Worm (Caenorhabditis elegans): ENCODE measurements around the gene gcy-11.
A peak's percentile ranks its signal among the peaks of the same experiment; 100 is the strongest.

The gcy-11 gene

DNA sequence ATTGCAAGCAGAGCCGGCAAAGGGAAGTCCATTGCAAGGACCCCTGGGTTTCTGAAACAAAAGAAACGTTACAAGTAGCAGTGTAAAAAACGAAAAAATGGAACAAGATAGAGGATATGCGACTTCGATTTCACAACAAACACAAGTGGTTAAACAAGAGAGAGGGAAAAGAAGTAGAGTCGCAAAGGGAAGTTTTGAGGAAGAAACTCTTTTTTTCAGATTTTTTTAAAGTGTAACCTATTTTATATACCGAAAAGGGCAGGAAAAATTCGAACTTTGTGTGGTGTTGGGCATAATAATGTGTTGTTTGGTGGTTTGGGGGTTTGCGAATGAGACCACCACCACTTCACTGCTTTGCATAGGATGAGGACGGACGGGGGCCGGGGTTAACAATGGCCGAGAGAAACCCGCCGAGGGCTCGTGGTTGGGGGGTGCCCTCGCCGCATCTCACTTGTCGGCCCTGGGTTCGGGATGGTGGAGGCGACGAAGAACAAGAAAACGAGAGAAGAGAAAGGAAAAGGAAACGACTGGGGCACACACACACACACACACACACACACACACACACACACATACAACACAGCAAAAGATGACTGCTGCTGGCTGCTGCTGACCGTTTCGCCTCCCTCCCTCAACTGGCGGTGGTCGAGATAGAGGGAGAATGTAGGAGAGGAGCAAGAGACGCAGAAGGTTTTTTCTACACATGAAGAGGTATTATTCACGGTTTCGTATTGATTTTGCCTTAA is 25.0 kb downstream of the gcy-11 start, which contains the start of gene ptrn-1:
ptrn-1 (minus strand) TSS at position 51 of the 746 bp plus-strand sequence.
- TF ChIP-seq hnd-1 (tag; optimal IDR thresholded peaks at IDR 0.05): no peak
- no peak for TF ChIP-seq hmbx-1 (tag; optimal IDR thresholded peaks at IDR 0.05)
- TF ChIP-seq ceh-13 (GFP tag; optimal IDR thresholded peaks at IDR 0.05): peak; percentile 23
- TF ChIP-seq pes-1 (GFP tag; IDR thresholded peaks at IDR 0.05): peak; percentile 17; the same call in 1 of the 2 replicates
- no peak for TF ChIP-seq tra-4 (tag; optimal IDR thresholded peaks at IDR 0.05)
- no peak for TF ChIP-seq ama-1 (optimal IDR thresholded peaks at IDR 0.05)
- TF ChIP-seq ets-7 (tag; optimal IDR thresholded peaks at IDR 0.05): peak; percentile 6
- no peak for TF ChIP-seq sea-1 (GFP tag; conservative IDR thresholded peaks at IDR 0.05)
- peak; percentile 53 for TF ChIP-seq B0310.2 (tag; optimal IDR thresholded peaks at IDR 0.05)
- no peak for TF ChIP-seq ceh-36 (tag; optimal IDR thresholded peaks at IDR 0.05)
- TF ChIP-seq F13C5.2 (tag; optimal IDR thresholded peaks at IDR 0.05): peak; percentile 65
- peak; percentile 79 for TF ChIP-seq aly-1 (tag; optimal IDR thresholded peaks at IDR 0.05)
- 0 out of 2 replicates have a peak, but pooled peaks have one; percentile 27 for TF ChIP-seq tbx-11 (GFP tag; IDR thresholded peaks at IDR 0.05)
- TF ChIP-seq scrt-1 (GFP tag; IDR thresholded peaks at IDR 0.05): no peak
- peak; percentile 95 for TF ChIP-seq hmg-4 (GFP tag; optimal IDR thresholded peaks at IDR 0.05)
- peak; percentile 24; the same call in 1 of the 2 replicates for TF ChIP-seq flt-1 (GFP tag; IDR thresholded peaks at IDR 0.05)
- TF ChIP-seq tbx-37 (GFP tag; conservative IDR thresholded peaks at IDR 0.05): no peak

DNA sequence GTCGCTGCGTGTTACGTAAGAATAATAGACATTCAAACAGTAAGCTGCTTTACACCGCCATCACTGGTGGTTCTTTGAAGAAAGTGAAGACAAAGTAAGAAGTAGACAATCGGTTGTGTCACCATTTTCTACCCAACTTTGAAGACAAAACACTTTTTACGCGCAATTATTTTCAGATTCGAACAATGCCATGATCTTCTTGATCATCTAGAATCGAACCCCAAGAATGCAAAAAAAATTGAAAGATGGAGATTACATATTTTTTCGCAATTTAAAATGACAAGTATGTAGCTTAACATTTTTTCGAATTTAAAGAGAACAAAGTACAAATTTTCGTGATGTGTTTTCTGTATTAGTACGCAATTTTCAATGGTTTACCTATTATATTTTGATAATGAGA is 34.5 kb downstream of the gcy-11 start, which contains the start of gene F35B3.4:
F35B3.4 (minus strand) TSS at position 101 of the 400 bp plus-strand sequence.
- no peak for TF ChIP-seq hmg-4 (GFP tag; optimal IDR thresholded peaks at IDR 0.05)
- TF ChIP-seq B0310.2 (tag; optimal IDR thresholded peaks at IDR 0.05): no peak
- TF ChIP-seq hnd-1 (tag; optimal IDR thresholded peaks at IDR 0.05): no peak
- no peak for TF ChIP-seq ets-7 (tag; optimal IDR thresholded peaks at IDR 0.05)
- TF ChIP-seq tbx-37 (GFP tag; conservative IDR thresholded peaks at IDR 0.05): no peak
- no peak for TF ChIP-seq sea-1 (GFP tag; conservative IDR thresholded peaks at IDR 0.05)
- TF ChIP-seq flt-1 (GFP tag; IDR thresholded peaks at IDR 0.05): no peak
- no peak for TF ChIP-seq aly-1 (tag; optimal IDR thresholded peaks at IDR 0.05)
- TF ChIP-seq pes-1 (GFP tag; IDR thresholded peaks at IDR 0.05): no peak
- TF ChIP-seq hmbx-1 (tag; optimal IDR thresholded peaks at IDR 0.05): no peak
- TF ChIP-seq tbx-11 (GFP tag; IDR thresholded peaks at IDR 0.05): no peak
- no peak for TF ChIP-seq ceh-36 (tag; optimal IDR thresholded peaks at IDR 0.05)
- no peak for TF ChIP-seq ama-1 (optimal IDR thresholded peaks at IDR 0.05)
- no peak for TF ChIP-seq F13C5.2 (tag; optimal IDR thresholded peaks at IDR 0.05)

DNA sequence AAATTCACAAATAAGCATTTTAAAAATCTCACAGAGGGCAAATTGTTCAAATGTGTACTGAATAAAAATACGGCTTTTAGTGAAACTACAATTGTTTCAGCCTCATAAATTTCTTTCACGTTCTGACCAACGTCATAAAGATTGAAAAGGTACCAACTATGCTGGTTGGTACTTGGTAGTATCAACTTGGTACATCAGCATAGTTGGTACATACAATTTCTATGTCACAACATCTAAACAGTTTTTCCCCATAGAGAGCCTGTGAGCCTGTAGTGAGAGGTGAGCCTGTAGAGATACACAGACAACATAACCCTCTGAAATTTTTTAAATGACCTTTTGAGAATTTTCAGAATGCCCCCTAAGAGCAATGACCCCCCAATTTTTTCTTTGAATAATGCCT is 36.3 kb downstream of the gcy-11 start:
- TF ChIP-seq hmbx-1 (tag; optimal IDR thresholded peaks at IDR 0.05): no peak
- no peak for TF ChIP-seq B0310.2 (tag; optimal IDR thresholded peaks at IDR 0.05)
- TF ChIP-seq F13C5.2 (tag; optimal IDR thresholded peaks at IDR 0.05): no peak
- no peak for TF ChIP-seq flt-1 (GFP tag; IDR thresholded peaks at IDR 0.05)
- no peak for TF ChIP-seq hnd-1 (tag; optimal IDR thresholded peaks at IDR 0.05)
- TF ChIP-seq sea-1 (GFP tag; conservative IDR thresholded peaks at IDR 0.05): no peak
- TF ChIP-seq ets-7 (tag; optimal IDR thresholded peaks at IDR 0.05): no peak
- TF ChIP-seq scrt-1 (GFP tag; IDR thresholded peaks at IDR 0.05): no peak

DNA sequence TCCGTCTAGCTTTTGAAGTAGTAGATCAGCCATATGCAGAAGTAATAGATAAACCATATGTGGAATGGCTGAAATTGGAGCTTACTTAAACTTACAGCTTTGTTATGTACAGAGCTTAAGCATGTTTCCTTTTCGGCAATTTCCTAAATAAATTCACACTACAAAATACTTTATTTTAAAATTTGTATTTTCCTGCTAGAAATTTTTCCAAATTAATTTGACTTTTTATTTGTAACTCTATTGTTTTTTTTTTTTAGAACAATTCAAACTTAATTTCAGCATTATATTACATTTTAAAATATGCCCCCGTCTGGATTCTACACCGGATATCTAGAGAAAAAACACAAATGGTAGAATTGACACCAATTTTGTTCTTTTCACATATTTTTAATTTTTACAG is 42.2 kb downstream of the gcy-11 start, which contains the start of gene F35B3.3:
F35B3.3 (plus strand) TSS at position 301 of the 400 bp plus-strand sequence.
- no peak for TF ChIP-seq tra-4 (tag; optimal IDR thresholded peaks at IDR 0.05)
- TF ChIP-seq ama-1 (optimal IDR thresholded peaks at IDR 0.05): no peak
- no peak for TF ChIP-seq F13C5.2 (tag; optimal IDR thresholded peaks at IDR 0.05)
- TF ChIP-seq flt-1 (GFP tag; IDR thresholded peaks at IDR 0.05): no peak
- no peak for TF ChIP-seq ets-7 (tag; optimal IDR thresholded peaks at IDR 0.05)
- no peak for TF ChIP-seq scrt-1 (GFP tag; IDR thresholded peaks at IDR 0.05)
- no peak for TF ChIP-seq ceh-13 (GFP tag; optimal IDR thresholded peaks at IDR 0.05)
- no peak for TF ChIP-seq sea-1 (GFP tag; conservative IDR thresholded peaks at IDR 0.05)
- no peak for TF ChIP-seq ceh-36 (tag; optimal IDR thresholded peaks at IDR 0.05)
- TF ChIP-seq hmg-4 (GFP tag; optimal IDR thresholded peaks at IDR 0.05): no peak

DNA sequence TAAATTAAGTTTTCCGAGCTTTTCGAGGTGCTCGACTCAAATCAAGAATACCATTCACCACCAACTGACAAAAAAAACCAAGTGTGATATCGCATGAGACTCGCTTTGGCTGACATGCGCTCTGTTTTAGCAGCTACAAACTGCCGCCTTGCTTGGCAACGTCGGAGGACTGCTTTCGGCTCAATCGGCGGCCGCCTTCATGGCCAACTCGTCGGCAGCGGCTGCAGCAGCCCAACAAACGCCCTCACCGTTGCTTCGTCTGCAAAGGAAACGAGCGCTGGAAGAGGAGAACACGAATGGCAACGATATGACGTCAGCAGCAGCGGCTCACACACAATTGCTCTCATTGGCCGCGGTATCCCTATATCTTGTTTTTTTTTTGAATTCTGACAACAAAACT is 48.5 kb downstream of the gcy-11 start:
- TF ChIP-seq hmbx-1 (tag; optimal IDR thresholded peaks at IDR 0.05) (no peak), F13C5.2 (tag; optimal IDR thresholded peaks at IDR 0.05) (no peak), hmg-4 (GFP tag; optimal IDR thresholded peaks at IDR 0.05) (no peak), tbx-11 (GFP tag; IDR thresholded peaks at IDR 0.05) (no peak), hnd-1 (tag; optimal IDR thresholded peaks at IDR 0.05) (no peak), ama-1 (optimal IDR thresholded peaks at IDR 0.05) (no peak), tra-4 (tag; optimal IDR thresholded peaks at IDR 0.05) (no peak), pes-1 (GFP tag; IDR thresholded peaks at IDR 0.05) (no peak), aly-1 (tag; optimal IDR thresholded peaks at IDR 0.05) (no peak), B0310.2 (tag; optimal IDR thresholded peaks at IDR 0.05) (no peak), ceh-13 (GFP tag; optimal IDR thresholded peaks at IDR 0.05) (no peak), tbx-37 (GFP tag; conservative IDR thresholded peaks at IDR 0.05) (no peak), scrt-1 (GFP tag; IDR thresholded peaks at IDR 0.05) (no peak), ets-7 (tag; optimal IDR thresholded peaks at IDR 0.05) (no peak), flt-1 (GFP tag; IDR thresholded peaks at IDR 0.05) (no peak), sea-1 (GFP tag; conservative IDR thresholded peaks at IDR 0.05) (no peak), ceh-36 (tag; optimal IDR thresholded peaks at IDR 0.05) (no peak)

DNA sequence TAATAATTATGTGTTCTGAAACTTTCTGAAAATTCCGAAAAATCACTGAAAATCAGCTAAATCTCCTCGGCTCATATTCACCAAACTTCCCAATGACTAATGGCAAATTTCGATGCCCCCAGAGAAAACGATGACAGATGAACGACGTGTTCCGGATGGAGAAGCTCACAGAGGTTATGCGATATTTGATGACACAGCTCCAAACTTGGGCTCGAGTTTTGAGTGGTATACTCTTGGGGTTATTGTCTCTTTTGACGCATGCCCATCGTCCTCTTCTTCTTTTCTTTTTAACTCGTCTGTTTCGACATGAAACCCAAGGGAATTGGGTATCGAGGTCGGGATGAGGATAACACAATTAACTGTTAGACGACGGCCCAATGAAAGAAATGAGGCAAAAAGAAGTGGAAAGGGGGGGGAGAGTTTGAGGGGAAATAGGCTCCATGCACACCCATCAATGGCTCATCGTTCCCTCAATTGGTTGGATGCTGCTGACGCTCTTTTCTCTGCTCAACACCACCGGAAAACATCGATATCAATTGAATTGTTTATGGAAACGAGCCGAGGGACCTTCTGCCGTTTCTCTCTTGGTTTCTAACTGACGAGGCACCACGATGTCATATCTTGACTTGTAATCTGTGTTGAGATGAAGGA is 51.8 kb downstream of the gcy-11 start:
- TF ChIP-seq hmg-4 (GFP tag; optimal IDR thresholded peaks at IDR 0.05) (peak; percentile 44), hnd-1 (tag; optimal IDR thresholded peaks at IDR 0.05) (no peak), tbx-11 (GFP tag; IDR thresholded peaks at IDR 0.05) (no peak)

DNA sequence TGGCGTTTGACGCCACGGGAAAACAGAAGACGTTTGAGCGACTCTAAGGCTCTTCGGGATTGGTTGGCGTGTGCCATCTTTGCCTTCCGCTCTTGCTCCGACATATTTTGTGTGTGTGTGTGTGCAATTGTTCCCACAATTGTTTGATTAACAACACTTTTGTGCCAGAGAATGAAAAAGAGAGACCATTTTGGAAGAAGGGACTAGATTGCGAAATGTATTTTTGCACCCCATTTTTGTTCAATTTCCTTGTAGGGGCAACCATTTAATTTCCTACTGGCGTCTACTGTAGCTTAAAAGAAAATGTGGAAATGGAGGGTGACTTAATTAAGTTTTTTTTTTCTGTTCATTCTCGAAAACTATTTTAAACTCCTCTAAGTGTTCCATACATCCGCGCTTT is 53.2 kb downstream of the gcy-11 start:
- TF ChIP-seq hmbx-1 (tag; optimal IDR thresholded peaks at IDR 0.05): no peak
- TF ChIP-seq B0310.2 (tag; optimal IDR thresholded peaks at IDR 0.05): no peak
- TF ChIP-seq flt-1 (GFP tag; IDR thresholded peaks at IDR 0.05): no peak
- TF ChIP-seq scrt-1 (GFP tag; IDR thresholded peaks at IDR 0.05): no peak
- no peak for TF ChIP-seq pes-1 (GFP tag; IDR thresholded peaks at IDR 0.05)
- no peak for TF ChIP-seq ceh-13 (GFP tag; optimal IDR thresholded peaks at IDR 0.05)
- TF ChIP-seq ets-7 (tag; optimal IDR thresholded peaks at IDR 0.05): no peak
- no peak for TF ChIP-seq hmg-4 (GFP tag; optimal IDR thresholded peaks at IDR 0.05)
- no peak for TF ChIP-seq tbx-37 (GFP tag; conservative IDR thresholded peaks at IDR 0.05)
- TF ChIP-seq sea-1 (GFP tag; conservative IDR thresholded peaks at IDR 0.05): no peak
- TF ChIP-seq aly-1 (tag; optimal IDR thresholded peaks at IDR 0.05): no peak
- TF ChIP-seq tra-4 (tag; optimal IDR thresholded peaks at IDR 0.05): no peak
- no peak for TF ChIP-seq hnd-1 (tag; optimal IDR thresholded peaks at IDR 0.05)
- TF ChIP-seq tbx-11 (GFP tag; IDR thresholded peaks at IDR 0.05): no peak

All from whole organism, early embryonic.